Fruit fly (Drosophila melanogaster): ENCODE measurements around the gene ssp6.
A peak's percentile ranks its signal among the peaks of the same experiment; 100 is the strongest.

Gene ssp6

DNA sequence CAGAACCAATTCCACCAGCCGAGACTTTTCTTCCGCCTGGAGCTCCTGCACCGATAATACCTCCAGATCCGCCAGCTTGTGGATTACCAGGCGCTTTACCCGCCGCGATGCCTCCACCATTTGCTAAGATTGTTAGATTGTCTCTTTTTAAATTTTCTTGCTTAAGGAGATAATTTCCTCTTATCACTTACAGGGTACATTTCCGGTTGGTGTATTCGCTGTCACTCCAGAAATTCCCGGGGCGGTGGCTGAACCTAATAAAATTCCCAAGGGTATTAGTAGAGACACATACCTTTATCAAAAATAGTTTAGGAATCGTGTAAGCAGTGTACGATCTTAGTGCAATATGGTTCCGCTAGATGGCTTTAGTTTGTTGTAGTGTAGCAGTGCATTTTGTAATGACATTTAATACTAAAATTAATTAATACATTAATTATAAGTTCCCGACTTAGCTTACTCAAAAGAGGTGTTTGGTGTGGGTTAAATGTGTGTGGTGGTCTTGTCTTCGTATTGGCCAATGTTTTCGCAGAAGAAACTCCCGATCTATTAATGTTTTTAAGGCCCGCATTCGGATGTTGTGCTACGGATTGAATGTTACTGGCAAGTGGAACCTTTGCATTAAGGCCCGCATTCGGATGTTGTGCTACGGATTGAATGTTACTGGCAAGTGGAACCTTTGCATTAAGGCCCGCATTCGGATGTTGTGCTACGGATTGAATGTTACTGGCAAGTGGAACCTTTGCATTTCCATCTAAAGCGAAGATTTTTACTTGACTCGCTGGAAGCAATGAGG, 48.3 kb downstream of the ssp6 start (continued):
- no peak for TF ChIP-seq zf30C (GFP tag; optimal IDR thresholded peaks at IDR 0.05)
- peak; percentile 50 for TF ChIP-seq maf-S (GFP tag; optimal IDR thresholded peaks at IDR 0.05)
- peak; percentile 69; the same call in 1 of the 2 replicates for TF ChIP-seq CG10959 (GFP tag; IDR thresholded peaks at IDR 0.05)
- TF ChIP-seq lola (GFP tag; optimal IDR thresholded peaks at IDR 0.05), result peak in 1 of 3 experiments; percentile 76
- peak; percentile 25 for TF ChIP-seq cwo (GFP tag; optimal IDR thresholded peaks at IDR 0.05)
- peak in 1 of 2 experiments; percentile 47 for TF ChIP-seq insv (GFP tag; optimal IDR thresholded peaks at IDR 0.05)
- no peak for TF ChIP-seq sc (optimal IDR thresholded peaks at IDR 0.05)
- peak; percentile 29 for TF ChIP-seq sc (GFP tag; optimal IDR thresholded peaks at IDR 0.05)
- TF ChIP-seq CG13287 (GFP tag; IDR thresholded peaks at IDR 0.05; ENCODE audit: partially characterized antibody), result no peak; the same call in 1 of the 2 replicates
- TF ChIP-seq CG10565 (GFP tag; optimal IDR thresholded peaks at IDR 0.05), result peak; percentile 24
- peak; percentile 70 for TF ChIP-seq CG10979 (tag; optimal IDR thresholded peaks at IDR 0.05)
- peak; percentile 70 for TF ChIP-seq p53 (GFP tag; optimal IDR thresholded peaks at IDR 0.05)
- no peak for TF ChIP-seq CG34224 (GFP tag; IDR thresholded peaks at IDR 0.05; ENCODE audit: partially characterized antibody)
- TF ChIP-seq dysf (GFP tag; IDR thresholded peaks at IDR 0.05), result peak; percentile 79; the same call in 2 of the 3 replicates
- TF ChIP-seq Kr (GFP tag; optimal IDR thresholded peaks at IDR 0.05), result no peak
- TF ChIP-seq row (GFP tag; IDR thresholded peaks at IDR 0.05), result peak; percentile 22; the same call in 1 of the 3 replicates
- TF ChIP-seq sob (GFP tag; IDR thresholded peaks at IDR 0.05), result peak; percentile 87
- TF ChIP-seq zfh1 (GFP tag; IDR thresholded peaks at IDR 0.05), result peak; percentile 88
- no peak for TF ChIP-seq nerfin-2 (GFP tag; IDR thresholded peaks at IDR 0.05; ENCODE audit: partially characterized antibody)
- TF ChIP-seq Vsx1 (GFP tag; optimal IDR thresholded peaks at IDR 0.05), result peak; percentile 82
- peak in 1 of 2 experiments; percentile 63 for TF ChIP-seq Eip74EF (GFP tag; optimal IDR thresholded peaks at IDR 0.05)
- TF ChIP-seq CG7987 (GFP tag; optimal IDR thresholded peaks at IDR 0.05), result peak; percentile 94
- TF ChIP-seq lilli (GFP tag; optimal IDR thresholded peaks at IDR 0.05), result peak; percentile 32
- no peak for TF ChIP-seq Chrac-16 (GFP tag; optimal IDR thresholded peaks at IDR 0.05)
- TF ChIP-seq Neu2 (GFP tag; optimal IDR thresholded peaks at IDR 0.05; ENCODE audit: borderline replicate concordance), result no peak
- TF ChIP-seq CG7786 (GFP tag; optimal IDR thresholded peaks at IDR 0.05), result no peak
- TF ChIP-seq Aef1 (GFP tag; IDR thresholded peaks at IDR 0.05), result 0 out of 3 replicates have a peak, but pooled peaks have one; percentile 14
- TF ChIP-seq Asciz (GFP tag; optimal IDR thresholded peaks at IDR 0.05), result peak; percentile 83
- no peak for TF ChIP-seq CG2889 (GFP tag; IDR thresholded peaks at IDR 0.05)
- peak; percentile 2 for TF ChIP-seq slou (GFP tag; optimal IDR thresholded peaks at IDR 0.05)
- peak; percentile 74 for TF ChIP-seq E2f1 (GFP tag; IDR thresholded peaks at IDR 0.05)
- TF ChIP-seq HLH54F (GFP tag; optimal IDR thresholded peaks at IDR 0.05), result no peak
- TF ChIP-seq mirr (GFP tag; optimal IDR thresholded peaks at IDR 0.05), result peak; percentile 84
- TF ChIP-seq Bdp1 (GFP tag; optimal IDR thresholded peaks at IDR 0.05), result peak; percentile 46
- peak; percentile 24 for TF ChIP-seq D19A (tag; optimal IDR thresholded peaks at IDR 0.05)
- TF ChIP-seq zen (tag; optimal IDR thresholded peaks at IDR 0.05), result peak; percentile 55
- peak; percentile 52 for TF ChIP-seq Elba2 (GFP tag; optimal IDR thresholded peaks at IDR 0.05)
- TF ChIP-seq CG15073 (GFP tag; optimal IDR thresholded peaks at IDR 0.05), result no peak
- TF ChIP-seq CTCF (GFP tag; optimal IDR thresholded peaks at IDR 0.05), result peak; percentile 91
- TF ChIP-seq CG30431 (GFP tag; optimal IDR thresholded peaks at IDR 0.05), result peak; percentile 56
- TF ChIP-seq ab (GFP tag; optimal IDR thresholded peaks at IDR 0.05), result no peak
- TF ChIP-seq Hmx (GFP tag; optimal IDR thresholded peaks at IDR 0.05), result no peak
- peak; percentile 59; the same call in 1 of the 2 replicates for TF ChIP-seq CG9932 (GFP tag; IDR thresholded peaks at IDR 0.05)
- peak; percentile 81 for TF ChIP-seq CG6175 (GFP tag; IDR thresholded peaks at IDR 0.05)
- no peak for TF ChIP-seq tna (GFP tag; IDR thresholded peaks at IDR 0.05; ENCODE audit: partially characterized antibody)
- no peak for TF ChIP-seq ro (GFP tag; IDR thresholded peaks at IDR 0.05)
- peak; percentile 71; the same call in 1 of the 2 replicates for TF ChIP-seq ttk (GFP tag; IDR thresholded peaks at IDR 0.05)
- TF ChIP-seq HLHmδ (GFP tag; optimal IDR thresholded peaks at IDR 0.05), result peak; percentile 97
- peak; percentile 96 for TF ChIP-seq CG31365 (tag; optimal IDR thresholded peaks at IDR 0.05)

Data from whole organism, embryonic.